Comparison of ENCODE assay signal across 1 fruit fly cellular context in genomic region chr3L:4269920-4270319, dm6.
TF ChIP-seq lines count a peak whose summit lies in the region.

No protein-coding gene starts in this region.

TF ChIP-seq in whole organism, embryonic, 481 proteins besides CTCF, POLR2A, EP300 and RAD21 (continued from another document and continues in another):
- peak; percentile 72 for TF ChIP-seq run (tag; optimal IDR thresholded peaks at IDR 0.05; lab: Kevin White, UChicago)
- TF ChIP-seq CG6683 (GFP tag; optimal IDR thresholded peaks at IDR 0.05; lab: Kevin White, UChicago): peak; percentile 47
- peak; percentile 25 for TF ChIP-seq CG3995 (GFP tag; optimal IDR thresholded peaks at IDR 0.05; lab: Kevin White, UChicago)
- TF ChIP-seq stc (GFP tag; IDR thresholded peaks at IDR 0.05; lab: Robert Waterston, UW): peak; percentile 74
- 0 out of 2 replicates have a peak, but pooled peaks have one; percentile 32 for TF ChIP-seq al (GFP tag; IDR thresholded peaks at IDR 0.05; lab: Robert Waterston, UW)
- peak; percentile 77 for TF ChIP-seq D19A (tag; optimal IDR thresholded peaks at IDR 0.05; lab: Kevin White, UChicago)
- no peak; the same call in 2 of the 3 replicates for TF ChIP-seq CG11560 (tag; IDR thresholded peaks at IDR 0.05; lab: Robert Waterston, UW)
- TF ChIP-seq crc (GFP tag; optimal IDR thresholded peaks at IDR 0.05; lab: Kevin White, UChicago): no peak
- no peak for TF ChIP-seq bowl (GFP tag; IDR thresholded peaks at IDR 0.05; lab: Robert Waterston, UW)
- TF ChIP-seq YL-1 (GFP tag; optimal IDR thresholded peaks at IDR 0.05; lab: Kevin White, UChicago): no peak
- no peak for TF ChIP-seq schlank (tag; optimal IDR thresholded peaks at IDR 0.05; lab: Kevin White, UChicago)
- no peak for TF ChIP-seq B-H1 (GFP tag; IDR thresholded peaks at IDR 0.05; lab: Robert Waterston, UW)
- TF ChIP-seq cad (GFP tag; optimal IDR thresholded peaks at IDR 0.05; lab: Kevin White, UChicago): no peak
- TF ChIP-seq CG8359 (GFP tag; optimal IDR thresholded peaks at IDR 0.05; lab: Kevin White, UChicago; ENCODE audit: borderline replicate concordance): peak; percentile 15
- TF ChIP-seq CoRest (tag; optimal IDR thresholded peaks at IDR 0.05; lab: Kevin White, UChicago): peak; percentile 84
- no peak for TF ChIP-seq corto (GFP tag; optimal IDR thresholded peaks at IDR 0.05; lab: Kevin White, UChicago)
- TF ChIP-seq pan (optimal IDR thresholded peaks at IDR 0.05; lab: Kevin White, UChicago): no peak
- TF ChIP-seq pan (GFP tag; optimal IDR thresholded peaks at IDR 0.05 in 1 of 2, IDR thresholded peaks at IDR 0.05 in 1 of 2): peak in 1 of 2 experiments; percentile 69
- peak; percentile 39; the same call in 1 of the 2 replicates for TF ChIP-seq ssp (GFP tag; IDR thresholded peaks at IDR 0.05; lab: Robert Waterston, UW)
- TF ChIP-seq Sox100B (GFP tag; optimal IDR thresholded peaks at IDR 0.05; lab: Kevin White, UChicago): peak; percentile 84
- peak; percentile 52; the same call in 1 of the 3 replicates for TF ChIP-seq zfh1 (GFP tag; IDR thresholded peaks at IDR 0.05; lab: Robert Waterston, UW)
- TF ChIP-seq Dbx (GFP tag; IDR thresholded peaks at IDR 0.05; lab: Robert Waterston, UW): 0 out of 3 replicates have a peak, but pooled peaks have one; percentile 25
- no peak for TF ChIP-seq CG31365 (tag; optimal IDR thresholded peaks at IDR 0.05; lab: Kevin White, UChicago)
- peak; percentile 59; the same call in 1 of the 2 replicates for TF ChIP-seq Rfx (GFP tag; IDR thresholded peaks at IDR 0.05; lab: Robert Waterston, UW)
- peak; percentile 65 for TF ChIP-seq Hmr (GFP tag; optimal IDR thresholded peaks at IDR 0.05; lab: Kevin White, UChicago)
- TF ChIP-seq dmrt99B (tag; optimal IDR thresholded peaks at IDR 0.05; lab: Kevin White, UChicago): peak; percentile 85
- TF ChIP-seq crp (GFP tag; optimal IDR thresholded peaks at IDR 0.05; lab: Kevin White, UChicago): no peak
- peak; percentile 1 for TF ChIP-seq exex (tag; optimal IDR thresholded peaks at IDR 0.05; lab: Kevin White, UChicago)
- peak; percentile 71 for TF ChIP-seq bcd (GFP tag; optimal IDR thresholded peaks at IDR 0.05; lab: Kevin White, UChicago)
- peak; percentile 33 for TF ChIP-seq sd (tag; optimal IDR thresholded peaks at IDR 0.05; lab: Kevin White, UChicago)
- TF ChIP-seq wek (GFP tag; optimal IDR thresholded peaks at IDR 0.05; lab: Kevin White, UChicago): no peak
- TF ChIP-seq NfI (GFP tag; optimal IDR thresholded peaks at IDR 0.05; lab: Kevin White, UChicago): peak; percentile 65
- TF ChIP-seq CG18764 (GFP tag; optimal IDR thresholded peaks at IDR 0.05; lab: Kevin White, UChicago): peak; percentile 36
- peak; percentile 17 for TF ChIP-seq CG18619 (GFP tag; optimal IDR thresholded peaks at IDR 0.05; lab: Kevin White, UChicago)
- no peak; the same call in 1 of the 2 replicates for TF ChIP-seq sisA (GFP tag; IDR thresholded peaks at IDR 0.05; lab: Robert Waterston, UW)
- no peak for TF ChIP-seq danr (GFP tag; IDR thresholded peaks at IDR 0.05; lab: Robert Waterston, UW)
- TF ChIP-seq dysf (GFP tag; IDR thresholded peaks at IDR 0.05; lab: Robert Waterston, UW): peak; percentile 80
- TF ChIP-seq ro (GFP tag; IDR thresholded peaks at IDR 0.05; lab: Robert Waterston, UW): no peak
- TF ChIP-seq Meics (GFP tag; optimal IDR thresholded peaks at IDR 0.05; lab: Kevin White, UChicago): peak; percentile 67
- TF ChIP-seq CG1832 (GFP tag; optimal IDR thresholded peaks at IDR 0.05; lab: Kevin White, UChicago): no peak
- TF ChIP-seq Sox102F (GFP tag; optimal IDR thresholded peaks at IDR 0.05; lab: Kevin White, UChicago): no peak
- TF ChIP-seq dpn (GFP tag; optimal IDR thresholded peaks at IDR 0.05; lab: Kevin White, UChicago): peak in 1 of 2 experiments; percentile 40
- TF ChIP-seq rib (GFP tag; IDR thresholded peaks at IDR 0.05; lab: Robert Waterston, UW): no peak
- no peak for TF ChIP-seq aop (GFP tag; IDR thresholded peaks at IDR 0.05; lab: Robert Waterston, UW)
- no peak for TF ChIP-seq chn (GFP tag; optimal IDR thresholded peaks at IDR 0.05; lab: Kevin White, UChicago)
- TF ChIP-seq Fer3 (tag; optimal IDR thresholded peaks at IDR 0.05; lab: Kevin White, UChicago): peak; percentile 70
- no peak for TF ChIP-seq CG3065 (GFP tag; optimal IDR thresholded peaks at IDR 0.05; lab: Kevin White, UChicago)
- peak; percentile 33 for TF ChIP-seq CG4707 (GFP tag; optimal IDR thresholded peaks at IDR 0.05; lab: Kevin White, UChicago)
- peak; percentile 65 for TF ChIP-seq Abd-B (GFP tag; optimal IDR thresholded peaks at IDR 0.05; lab: Kevin White, UChicago)
- peak; percentile 69 for TF ChIP-seq CG33557 (GFP tag; optimal IDR thresholded peaks at IDR 0.05; lab: Kevin White, UChicago)
- no peak for TF ChIP-seq CG8089 (GFP tag; optimal IDR thresholded peaks at IDR 0.05; lab: Kevin White, UChicago)
- no peak for TF ChIP-seq chm (GFP tag; IDR thresholded peaks at IDR 0.05; lab: Robert Waterston, UW)
- TF ChIP-seq Hr3 (GFP tag; optimal IDR thresholded peaks at IDR 0.05; lab: Kevin White, UChicago): peak; percentile 66
- no peak for TF ChIP-seq tup (GFP tag; optimal IDR thresholded peaks at IDR 0.05; lab: Kevin White, UChicago)
- peak; percentile 17 for TF ChIP-seq CG2116 (GFP tag; optimal IDR thresholded peaks at IDR 0.05; lab: Kevin White, UChicago)
- TF ChIP-seq gsb (GFP tag; IDR thresholded peaks at IDR 0.05; lab: Robert Waterston, UW): peak; percentile 41; the same call in 1 of the 2 replicates
- TF ChIP-seq Sin3A (optimal IDR thresholded peaks at IDR 0.05; lab: Kevin White, UChicago): no peak
- TF ChIP-seq CG10543 (GFP tag; optimal IDR thresholded peaks at IDR 0.05; lab: Kevin White, UChicago): peak; percentile 24
- TF ChIP-seq CG4360 (GFP tag; IDR thresholded peaks at IDR 0.05; lab: Robert Waterston, UW): no peak
- no peak for TF ChIP-seq Mes4 (GFP tag; optimal IDR thresholded peaks at IDR 0.05; lab: Kevin White, UChicago)
- TF ChIP-seq Vsx1 (GFP tag; optimal IDR thresholded peaks at IDR 0.05; lab: Kevin White, UChicago): peak; percentile 43
- TF ChIP-seq tna (GFP tag; IDR thresholded peaks at IDR 0.05; lab: Robert Waterston, UW; ENCODE audit: partially characterized antibody): no peak
- no peak for TF ChIP-seq cg (GFP tag; optimal IDR thresholded peaks at IDR 0.05; lab: Kevin White, UChicago)
- TF ChIP-seq BEAF-32 (GFP tag; optimal IDR thresholded peaks at IDR 0.05; lab: Kevin White, UChicago): no peak
- peak; percentile 53; the same call in 1 of the 2 replicates for TF ChIP-seq CG5953 (GFP tag; IDR thresholded peaks at IDR 0.05; lab: Robert Waterston, UW)
- no peak for TF ChIP-seq CG4854 (GFP tag; optimal IDR thresholded peaks at IDR 0.05; lab: Kevin White, UChicago)
- TF ChIP-seq CG17359 (tag; optimal IDR thresholded peaks at IDR 0.05; lab: Kevin White, UChicago): peak; percentile 81
- TF ChIP-seq Sry-β (GFP tag; optimal IDR thresholded peaks at IDR 0.05; lab: Kevin White, UChicago): no peak
- TF ChIP-seq CG3163 (GFP tag; optimal IDR thresholded peaks at IDR 0.05; lab: Kevin White, UChicago): no peak
- no peak for TF ChIP-seq Scr (GFP tag; IDR thresholded peaks at IDR 0.05; lab: Robert Waterston, UW; ENCODE audit: partially characterized antibody)
- TF ChIP-seq CG2120 (GFP tag; optimal IDR thresholded peaks at IDR 0.05; lab: Kevin White, UChicago): no peak
- peak; percentile 57 for TF ChIP-seq CG9727 (GFP tag; optimal IDR thresholded peaks at IDR 0.05; lab: Kevin White, UChicago)
- peak; percentile 68 for TF ChIP-seq cwo (GFP tag; optimal IDR thresholded peaks at IDR 0.05; lab: Kevin White, UChicago)
- no peak for TF ChIP-seq usp (GFP tag; optimal IDR thresholded peaks at IDR 0.05; lab: Kevin White, UChicago)
- 0 out of 3 replicates have a peak, but pooled peaks have one; percentile 28 for TF ChIP-seq CG11456 (GFP tag; IDR thresholded peaks at IDR 0.05; lab: Robert Waterston, UW)
- no peak for TF ChIP-seq luna (GFP tag; optimal IDR thresholded peaks at IDR 0.05; lab: Kevin White, UChicago)
- TF ChIP-seq CG2202 (tag; optimal IDR thresholded peaks at IDR 0.05; lab: Kevin White, UChicago): peak; percentile 52
- TF ChIP-seq CG18476 (GFP tag; optimal IDR thresholded peaks at IDR 0.05; lab: Kevin White, UChicago): peak; percentile 35
- no peak for TF ChIP-seq nau (GFP tag; optimal IDR thresholded peaks at IDR 0.05; lab: Kevin White, UChicago)
- no peak for TF ChIP-seq bab2 (GFP tag; optimal IDR thresholded peaks at IDR 0.05; lab: Kevin White, UChicago)
- TF ChIP-seq ttk (GFP tag; IDR thresholded peaks at IDR 0.05; lab: Robert Waterston, UW): peak; percentile 61; the same call in 1 of the 2 replicates
- TF ChIP-seq klu (GFP tag; IDR thresholded peaks at IDR 0.05; lab: Robert Waterston, UW): no peak
- peak; percentile 31 for TF ChIP-seq CG16815 (GFP tag; optimal IDR thresholded peaks at IDR 0.05; lab: Kevin White, UChicago)
- TF ChIP-seq E2f1 (GFP tag; IDR thresholded peaks at IDR 0.05; lab: Robert Waterston, UW): peak; percentile 50
- TF ChIP-seq crol (GFP tag; IDR thresholded peaks at IDR 0.05; lab: Robert Waterston, UW): peak; percentile 75
- TF ChIP-seq pzg (GFP tag; optimal IDR thresholded peaks at IDR 0.05; lab: Kevin White, UChicago): no peak
- no peak for TF ChIP-seq ERR (GFP tag; optimal IDR thresholded peaks at IDR 0.05; lab: Kevin White, UChicago)
- TF ChIP-seq Ssrp (tag; optimal IDR thresholded peaks at IDR 0.05; lab: Kevin White, UChicago): peak; percentile 72
- TF ChIP-seq CG3847 (GFP tag; IDR thresholded peaks at IDR 0.05; lab: Robert Waterston, UW): peak; percentile 34; the same call in 1 of the 2 replicates
- TF ChIP-seq Mrtf (GFP tag; IDR thresholded peaks at IDR 0.05; lab: Robert Waterston, UW): no peak
- TF ChIP-seq CG2129 (GFP tag; IDR thresholded peaks at IDR 0.05; lab: Robert Waterston, UW; ENCODE audit: partially characterized antibody): no peak
- TF ChIP-seq sna (GFP tag; IDR thresholded peaks at IDR 0.05; lab: Robert Waterston, UW; ENCODE audit: partially characterized antibody): no peak
- peak; percentile 62; the same call in 1 of the 2 replicates for TF ChIP-seq seq (GFP tag; IDR thresholded peaks at IDR 0.05; lab: Robert Waterston, UW)
- no peak for TF ChIP-seq dimm (GFP tag; IDR thresholded peaks at IDR 0.05; lab: Robert Waterston, UW)
- no peak for TF ChIP-seq Hr39 (optimal IDR thresholded peaks at IDR 0.05; lab: Kevin White, UChicago)
- peak; percentile 15; the same call in 1 of the 2 replicates for TF ChIP-seq Nf-YA (GFP tag; IDR thresholded peaks at IDR 0.05; lab: Robert Waterston, UW)
- TF ChIP-seq zfh2 (GFP tag; optimal IDR thresholded peaks at IDR 0.05; lab: Kevin White, UChicago): no peak
- TF ChIP-seq bsh (GFP tag; optimal IDR thresholded peaks at IDR 0.05; lab: Kevin White, UChicago): peak; percentile 52 to 86
- no peak for TF ChIP-seq amos (GFP tag; IDR thresholded peaks at IDR 0.05; lab: Robert Waterston, UW; ENCODE audit: partially characterized antibody)
- peak; percentile 72 for TF ChIP-seq odd (GFP tag; optimal IDR thresholded peaks at IDR 0.05; lab: Kevin White, UChicago)
- TF ChIP-seq CG2712 (tag; optimal IDR thresholded peaks at IDR 0.05; lab: Kevin White, UChicago): peak; percentile 87
- peak; percentile 11 for TF ChIP-seq CG8290 (GFP tag; optimal IDR thresholded peaks at IDR 0.05; lab: Kevin White, UChicago)
- TF ChIP-seq CG8290 (tag; optimal IDR thresholded peaks at IDR 0.05; lab: Kevin White, UChicago): no peak
- no peak for TF ChIP-seq psq (GFP tag; optimal IDR thresholded peaks at IDR 0.05; lab: Kevin White, UChicago)
- TF ChIP-seq CG1792 (GFP tag; optimal IDR thresholded peaks at IDR 0.05; lab: Kevin White, UChicago): no peak
- TF ChIP-seq jing (GFP tag; optimal IDR thresholded peaks at IDR 0.05; lab: Kevin White, UChicago): peak; percentile 21
- peak; percentile 18; the same call in 1 of the 2 replicates for TF ChIP-seq Taf1 (GFP tag; IDR thresholded peaks at IDR 0.05; lab: Robert Waterston, UW)
- TF ChIP-seq Dek (tag; optimal IDR thresholded peaks at IDR 0.05; lab: Kevin White, UChicago): peak; percentile 50
- peak; percentile 75 for TF ChIP-seq lbe (GFP tag; optimal IDR thresholded peaks at IDR 0.05; lab: Kevin White, UChicago)
- TF ChIP-seq caup (GFP tag; optimal IDR thresholded peaks at IDR 0.05; lab: Kevin White, UChicago; ENCODE audit: severe bottlenecking): peak; percentile 53
- no peak for TF ChIP-seq MBD-R2 (GFP tag; IDR thresholded peaks at IDR 0.05; lab: Robert Waterston, UW)
- TF ChIP-seq Dip3 (GFP tag; optimal IDR thresholded peaks at IDR 0.05; lab: Kevin White, UChicago): no peak
- TF ChIP-seq h (optimal IDR thresholded peaks at IDR 0.05; lab: Kevin White, UChicago): no peak
- TF ChIP-seq CG31224 (GFP tag; IDR thresholded peaks at IDR 0.05; lab: Robert Waterston, UW): peak; percentile 20; the same call in 1 of the 2 replicates
- peak; percentile 81 for TF ChIP-seq tap (tag; optimal IDR thresholded peaks at IDR 0.05; lab: Kevin White, UChicago)
- TF ChIP-seq Poxn (GFP tag; IDR thresholded peaks at IDR 0.05; lab: Robert Waterston, UW): no peak
- TF ChIP-seq CG13775 (GFP tag; optimal IDR thresholded peaks at IDR 0.05; lab: Kevin White, UChicago): peak; percentile 38
- TF ChIP-seq CG12236 (GFP tag; optimal IDR thresholded peaks at IDR 0.05; lab: Kevin White, UChicago): no peak
- TF ChIP-seq Eip74EF (GFP tag; optimal IDR thresholded peaks at IDR 0.05; lab: Kevin White, UChicago): peak in 1 of 2 experiments; percentile 69
- no peak for TF ChIP-seq GATAe (GFP tag; conservative IDR thresholded peaks at IDR 0.05; lab: Robert Waterston, UW)
- peak; percentile 86 for TF ChIP-seq CG31441 (GFP tag; IDR thresholded peaks at IDR 0.05; lab: Robert Waterston, UW)
- TF ChIP-seq Sry-δ (GFP tag; optimal IDR thresholded peaks at IDR 0.05; lab: Kevin White, UChicago): no peak
- peak; percentile 40 for TF ChIP-seq CG8281 (tag; optimal IDR thresholded peaks at IDR 0.05; lab: Kevin White, UChicago)
- no peak for TF ChIP-seq sug (tag; optimal IDR thresholded peaks at IDR 0.05; lab: Kevin White, UChicago)
- TF ChIP-seq Atf3 (GFP tag; optimal IDR thresholded peaks at IDR 0.05; lab: Kevin White, UChicago): no peak
- TF ChIP-seq ci (GFP tag; IDR thresholded peaks at IDR 0.05; lab: Robert Waterston, UW): peak; percentile 61; the same call in 2 of the 3 replicates
- peak; percentile 49 for TF ChIP-seq CG1602 (GFP tag; optimal IDR thresholded peaks at IDR 0.05; lab: Kevin White, UChicago)
- peak; percentile 87 for TF ChIP-seq CG11504 (tag; optimal IDR thresholded peaks at IDR 0.05; lab: Kevin White, UChicago)
- no peak for TF ChIP-seq CG4617 (GFP tag; optimal IDR thresholded peaks at IDR 0.05; lab: Kevin White, UChicago; ENCODE audit: borderline replicate concordance)
- no peak for TF ChIP-seq NC2α (GFP tag; optimal IDR thresholded peaks at IDR 0.05; lab: Kevin White, UChicago)
- peak; percentile 29 for TF ChIP-seq CG12104 (GFP tag; optimal IDR thresholded peaks at IDR 0.05; lab: Kevin White, UChicago)
- TF ChIP-seq Gsc (GFP tag; IDR thresholded peaks at IDR 0.05; lab: Robert Waterston, UW): no peak
